Fruit fly (Drosophila melanogaster) whole organism, embryonic: ENCODE data around the gene Rab3-GAP.

ENCODE experiments used
- Ada2b ChIP-seq: fragments of 200-800 bp; sonication (Bioruptor generic); IDR thresholded peaks from 2 replicates; pipeline ENCODE4 v1.3.6; 2022; ENCODE audit warnings: missing biosample characterization, missing genetic modification characterization
- Antp ChIP-seq: fragments of 200-800 bp; sonication (Bioruptor generic); optimal IDR thresholded peaks from 3 replicates; lab custom pipeline; 2016; ENCODE audit warnings: missing biosample characterization, missing genetic modification characterization
- Atf6 ChIP-seq: fragments of 200-800 bp; sonication (Bioruptor generic); IDR thresholded peaks from 2 replicates; pipeline ENCODE4 v1.3.6; 2022; ENCODE audit warnings: missing biosample characterization, missing genetic modification characterization
- Bteb2 ChIP-seq: fragments of 200-800 bp; sonication (Bioruptor generic); optimal IDR thresholded peaks from 2 replicates; lab custom pipeline; 2016; ENCODE audit warnings: missing biosample characterization, missing genetic modification characterization
- C15 ChIP-seq: fragments of 200-800 bp; sonication (Bioruptor generic); IDR thresholded peaks from 3 replicates; pipeline ENCODE4 v1.3.6; 2022; ENCODE audit warnings: missing biosample characterization, missing genetic modification characterization
- CG10267 ChIP-seq: fragments of 200-800 bp; sonication (Bioruptor generic); optimal IDR thresholded peaks from 2 replicates; lab custom pipeline; 2018; ENCODE audit warnings: missing biosample characterization, mild to moderate bottlenecking, missing genetic modification characterization, moderate library complexity
- CG12155 ChIP-seq: fragments of 200-800 bp; sonication (Bioruptor generic); optimal IDR thresholded peaks from 3 replicates; lab custom pipeline; 2016; ENCODE audit warnings: missing biosample characterization, missing genetic modification characterization
- CG12391 ChIP-seq: fragments of 200-800 bp; sonication (Bioruptor generic); optimal IDR thresholded peaks from 3 replicates; lab custom pipeline; 2018; ENCODE audit warnings: missing biosample characterization, mild to moderate bottlenecking, missing genetic modification characterization, moderate library complexity
- CG14710 ChIP-seq: fragments of 200-800 bp; sonication (Bioruptor generic); optimal IDR thresholded peaks from 3 replicates; lab custom pipeline; 2019; ENCODE audit warnings: missing biosample characterization, mild to moderate bottlenecking, missing genetic modification characterization, moderate library complexity
- CG16815 ChIP-seq: fragments of 200-800 bp; sonication (Bioruptor generic); optimal IDR thresholded peaks from 3 replicates; lab custom pipeline; 2017; ENCODE audit warnings: missing biosample characterization, mild to moderate bottlenecking, missing genetic modification characterization
- CG32767 ChIP-seq: fragments of 200-800 bp; sonication (Bioruptor generic); IDR thresholded peaks from 2 replicates; pipeline ENCODE4 v1.3.6; 2022; ENCODE audit warnings: missing biosample characterization, missing genetic modification characterization
- CG3726 ChIP-seq: fragments of 200-800 bp; sonication (Bioruptor generic); IDR thresholded peaks from 3 replicates; pipeline ENCODE4, ENCODE4 v1.3.6; 2022; ENCODE audit warnings: missing biosample characterization, missing genetic modification characterization
- CG6854 ChIP-seq: fragments of 200-800 bp; sonication (Bioruptor generic); optimal IDR thresholded peaks from 3 replicates; lab custom pipeline; 2017; ENCODE audit warnings: missing biosample characterization, mild to moderate bottlenecking, missing genetic modification characterization
- CG7963 ChIP-seq: fragments of 200-800 bp; sonication (Bioruptor generic); IDR thresholded peaks from 3 replicates; pipeline ENCODE4 v1.3.6; 2022; ENCODE audit warnings: missing biosample characterization, missing genetic modification characterization; ENCODE audit not compliant: partially characterized antibody
- CG7987 ChIP-seq: fragments of 200-800 bp; sonication (Bioruptor generic); optimal IDR thresholded peaks from 2 replicates; lab custom pipeline; 2018; ENCODE audit warnings: missing biosample characterization, mild to moderate bottlenecking, missing genetic modification characterization, moderate library complexity
- Chrac-16 ChIP-seq: fragments of 200-800 bp; sonication (Bioruptor generic); optimal IDR thresholded peaks from 3 replicates; lab custom pipeline; 2016; ENCODE audit warnings: missing biosample characterization, missing genetic modification characterization
- Dp ChIP-seq: fragments of 200-800 bp; sonication (Bioruptor generic); optimal IDR thresholded peaks from 2 replicates; lab custom pipeline; 2018; ENCODE audit warnings: missing biosample characterization, mild to moderate bottlenecking, missing genetic modification characterization, moderate library complexity
- Fer1 ChIP-seq: fragments of 200-800 bp; sonication (Bioruptor generic); optimal IDR thresholded peaks from 2 replicates; lab custom pipeline; 2017; ENCODE audit warnings: missing biosample characterization, mild to moderate bottlenecking, missing genetic modification characterization
- Hand ChIP-seq: fragments of 200-800 bp; sonication (Bioruptor generic); optimal IDR thresholded peaks from 2 replicates; lab custom pipeline; 2017; ENCODE audit warnings: mild to moderate bottlenecking, missing biosample characterization, missing genetic modification reagents, missing genetic modification characterization
- HmgZ ChIP-seq: fragments of 200-800 bp; sonication (Bioruptor generic); optimal IDR thresholded peaks from 2 replicates; lab custom pipeline; 2018; ENCODE audit warnings: missing biosample characterization, mild to moderate bottlenecking, missing genetic modification characterization
- Hsf ChIP-seq: fragments of 200-800 bp; sonication (Bioruptor generic); optimal IDR thresholded peaks from 3 replicates; lab custom pipeline; 2016; ENCODE audit warnings: missing biosample characterization, missing genetic modification characterization
- Jarid2 ChIP-seq: fragments of 200-800 bp; sonication (Bioruptor generic); optimal IDR thresholded peaks from 3 replicates; lab custom pipeline; 2017; ENCODE audit warnings: mild to moderate bottlenecking, missing biosample characterization, missing genetic modification reagents, missing genetic modification characterization
- MBD-R2 ChIP-seq: fragments of 200-800 bp; sonication (Bioruptor generic); IDR thresholded peaks from 2 replicates; pipeline ENCODE4 v1.3.6; 2022; ENCODE audit warnings: missing biosample characterization, missing genetic modification characterization
- Mad ChIP-seq: fragments of 200-800 bp; sonication (Bioruptor generic); optimal IDR thresholded peaks from 2 replicates; lab custom pipeline; 2016; ENCODE audit warnings: missing biosample characterization, missing genetic modification characterization
- Opbp ChIP-seq: fragments of 200-800 bp; sonication (Bioruptor generic); IDR thresholded peaks from 3 replicates; pipeline ENCODE4 v1.3.6; 2022; ENCODE audit warnings: missing biosample characterization, missing genetic modification characterization; ENCODE audit not compliant: partially characterized antibody
- Pdp1 ChIP-seq, 2 experiments: fragments of 200-800 bp; sonication (Bioruptor generic); optimal IDR thresholded peaks; 3 replicates each; lab custom pipeline; 2016; ENCODE audit warnings: missing biosample characterization in 2 of 2, missing genetic modification characterization in 2 of 2, mild to moderate bottlenecking in 1 of 2, moderate library complexity in 1 of 2
- Rfx ChIP-seq: fragments of 200-800 bp; sonication (Bioruptor generic); IDR thresholded peaks from 2 replicates; pipeline ENCODE4 v1.3.6; 2022; ENCODE audit warnings: missing biosample characterization, missing genetic modification characterization
- Spps ChIP-seq: fragments of 200-800 bp; sonication (Bioruptor generic); optimal IDR thresholded peaks from 2 replicates; lab custom pipeline; 2018; ENCODE audit warnings: missing biosample characterization, mild to moderate bottlenecking, missing genetic modification characterization
- Sry-β ChIP-seq: fragments of 200-800 bp; sonication (Bioruptor generic); optimal IDR thresholded peaks from 2 replicates; lab custom pipeline; 2018; ENCODE audit warnings: missing biosample characterization, mild to moderate bottlenecking, missing genetic modification characterization, moderate library complexity
- Stat92E ChIP-seq, 3 experiments: fragments of >200 bp in 2 of 3; fragments of 200-800 bp in 1 of 3; sonication (Bioruptor generic) in 1 of 3; optimal IDR thresholded peaks; 2 replicates each; lab custom pipeline; 2017 to 2019; ENCODE audit warnings: missing biosample characterization in 3 of 3, missing genetic modification characterization in 3 of 3, mild to moderate bottlenecking in 1 of 3, moderate library complexity in 1 of 3
- ara ChIP-seq: fragments of 200-800 bp; sonication (Bioruptor generic); IDR thresholded peaks from 2 replicates; pipeline ENCODE4 v1.3.6; 2022; ENCODE audit warnings: missing biosample characterization, missing genetic modification characterization
- az2 ChIP-seq: fragments of 200-800 bp; sonication (Bioruptor generic); optimal IDR thresholded peaks from 3 replicates; lab custom pipeline; 2016; ENCODE audit warnings: missing biosample characterization, missing genetic modification characterization
- chinmo ChIP-seq: fragments of 200-800 bp; sonication (Bioruptor generic); IDR thresholded peaks from 4 replicates; pipeline ENCODE4 v1.3.6; 2022; ENCODE audit warnings: missing biosample characterization, missing genetic modification characterization; ENCODE audit not compliant: partially characterized antibody
- crp ChIP-seq, 2 experiments: fragments of 200-800 bp; sonication (Bioruptor generic); optimal IDR thresholded peaks; 2 replicates in 1 of 2; 3 replicates in 1 of 2; lab custom pipeline; 2017; ENCODE audit warnings: missing biosample characterization in 2 of 2, missing genetic modification characterization in 2 of 2, mild to moderate bottlenecking in 1 of 2, moderate library complexity in 1 of 2
- dm ChIP-seq: fragments of 200-800 bp; sonication (Bioruptor generic); optimal IDR thresholded peaks from 3 replicates; lab custom pipeline; 2016; ENCODE audit warnings: missing biosample characterization, missing genetic modification characterization
- fru ChIP-seq: fragments of >200 bp; optimal IDR thresholded peaks from 2 replicates; lab custom pipeline; 2017
- ftz-f1 ChIP-seq: fragments of 200-800 bp; sonication (Bioruptor generic); optimal IDR thresholded peaks from 2 replicates; lab custom pipeline; 2016; ENCODE audit warnings: missing biosample characterization, missing genetic modification characterization
- gcm ChIP-seq: fragments of 200-800 bp; sonication (Bioruptor generic); optimal IDR thresholded peaks from 2 replicates; lab custom pipeline; 2019; ENCODE audit warnings: missing biosample characterization, mild to moderate bottlenecking, missing genetic modification characterization, moderate library complexity
- grau ChIP-seq: fragments of 200-800 bp; optimal IDR thresholded peaks from 3 replicates; lab custom pipeline; 2019; ENCODE audit warnings: missing biosample characterization, mild to moderate bottlenecking, missing genetic modification characterization, moderate library complexity
- hb ChIP-seq: fragments of 200-800 bp; sonication (Bioruptor generic); IDR thresholded peaks from 3 replicates; pipeline ENCODE4 v1.3.6; 2022; ENCODE audit warnings: missing biosample characterization, missing genetic modification characterization; ENCODE audit not compliant: partially characterized antibody
- kah ChIP-seq: fragments of 200-800 bp; sonication (Bioruptor generic); optimal IDR thresholded peaks from 2 replicates; lab custom pipeline; 2018; ENCODE audit warnings: missing biosample characterization, mild to moderate bottlenecking, missing genetic modification characterization
- oc ChIP-seq: fragments of 200-800 bp; sonication (Bioruptor generic); optimal IDR thresholded peaks from 2 replicates; lab custom pipeline; 2018; ENCODE audit warnings: missing biosample characterization, mild to moderate bottlenecking, missing genetic modification characterization, moderate library complexity
- pan ChIP-seq, 4 experiments: fragments of >200 bp in 3 of 4; fragments of 200-800 bp in 1 of 4; sonication (Bioruptor generic) in 1 of 4; optimal IDR thresholded peaks in 3 of 4; IDR thresholded peaks in 1 of 4; 2 replicates each; pipeline versions ENCODE4 v1.3.6 to Lab custom; 2017 to 2022; ENCODE audit warnings: missing biosample characterization in 2 of 4, missing genetic modification characterization in 2 of 4, mixed read lengths in 1 of 4
- pzg ChIP-seq: fragments of 200-800 bp; sonication (Bioruptor generic); optimal IDR thresholded peaks from 3 replicates; lab custom pipeline; 2018; ENCODE audit warnings: missing biosample characterization, mild to moderate bottlenecking, missing genetic modification characterization, moderate library complexity
- schlank ChIP-seq: fragments of 200-800 bp; sonication (Bioruptor generic); optimal IDR thresholded peaks from 2 replicates; lab custom pipeline; 2018; ENCODE audit warnings: missing biosample characterization, mild to moderate bottlenecking, missing genetic modification characterization
- scrt ChIP-seq: fragments of 200-800 bp; sonication (Bioruptor generic); optimal IDR thresholded peaks from 2 replicates; lab custom pipeline; 2018; ENCODE audit warnings: missing biosample characterization, mild to moderate bottlenecking, missing genetic modification characterization, moderate library complexity
- slou ChIP-seq: fragments of 200-800 bp; sonication (Bioruptor generic); optimal IDR thresholded peaks from 3 replicates; lab custom pipeline; 2016; ENCODE audit warnings: missing biosample characterization, missing genetic modification characterization
- sob ChIP-seq: fragments of 200-800 bp; sonication (Bioruptor generic); IDR thresholded peaks from 2 replicates; pipeline ENCODE4 v1.3.6; 2022; ENCODE audit warnings: missing biosample characterization, missing genetic modification characterization

Gene Rab3-GAP

DNA sequence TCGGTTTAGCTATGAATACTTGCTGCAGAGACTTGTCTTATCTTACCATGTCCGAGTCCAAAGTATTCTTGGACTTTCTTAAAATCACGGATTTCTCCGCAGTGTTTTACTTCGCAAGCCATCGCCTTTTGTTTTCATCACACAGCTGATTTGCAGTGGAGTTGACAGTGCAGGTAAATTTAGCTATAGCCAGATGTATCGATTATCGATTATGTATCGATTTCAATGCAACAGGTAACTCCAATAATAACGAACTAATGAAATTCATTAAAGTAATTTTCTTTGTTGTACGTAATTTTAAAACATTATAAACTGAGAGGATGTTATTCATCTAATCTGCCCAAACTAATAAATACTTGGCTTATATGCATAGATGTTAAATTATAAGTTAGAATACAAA lies at the start of gene Rab3-GAP:
TSS of gene Rab3-GAP (minus strand) at position 150 of the 400 bp plus-strand sequence.
- TF ChIP-seq CG16815 = no peak
- TF ChIP-seq CG14710 (tag; lab: Kevin White, UChicago) = peak; percentile 51
- 0 out of 2 replicates have a peak, but pooled peaks have one; percentile 15 for TF ChIP-seq CG32767 (GFP tag; lab: Robert Waterston, UW)
- no peak for TF ChIP-seq Hand (GFP tag; lab: Kevin White, UChicago)
- TF ChIP-seq schlank (tag; lab: Kevin White, UChicago) = no peak
- TF ChIP-seq dm (GFP tag; lab: Kevin White, UChicago) = no peak
- peak; percentile 82 for TF ChIP-seq MBD-R2 (GFP tag; lab: Robert Waterston, UW)
- TF ChIP-seq CG12155 (GFP tag; lab: Kevin White, UChicago) = peak; percentile 22
- TF ChIP-seq crp (GFP tag; optimal IDR thresholded peaks at IDR 0.05; lab: Kevin White, UChicago) = peak; percentile 48 to 93
- 0 out of 3 replicates have a peak, but pooled peaks have one; percentile 5 for TF ChIP-seq hb (GFP tag; lab: Robert Waterston, UW)
- peak; percentile 52 for TF ChIP-seq pzg (GFP tag; lab: Kevin White, UChicago)
- peak; percentile 63 for TF ChIP-seq kah (GFP tag; lab: Kevin White, UChicago)
- peak; percentile 33 for TF ChIP-seq az2
- TF ChIP-seq Fer1 (GFP tag; lab: Kevin White, UChicago) = peak; percentile 60
- TF ChIP-seq Mad = no peak
- TF ChIP-seq Spps (tag; lab: Kevin White, UChicago) = no peak
- TF ChIP-seq Sry-β = peak; percentile 97
- no peak for TF ChIP-seq slou (GFP tag; lab: Kevin White, UChicago)
- no peak for TF ChIP-seq C15
- TF ChIP-seq Opbp (GFP tag; lab: Robert Waterston, UW) = no peak
- TF ChIP-seq CG10267 (tag; lab: Kevin White, UChicago) = peak; percentile 60
- peak; percentile 22 for TF ChIP-seq gcm (GFP tag; lab: Kevin White, UChicago)
- TF ChIP-seq CG7963 (GFP tag; lab: Robert Waterston, UW) = peak; percentile 42; the same call in 1 of the 3 replicates
- TF ChIP-seq Dp (GFP tag; lab: Kevin White, UChicago) = peak; percentile 10
- TF ChIP-seq grau (tag; lab: Kevin White, UChicago) = peak; percentile 98
- TF ChIP-seq CG6854 (GFP tag; lab: Kevin White, UChicago) = no peak
- no peak for TF ChIP-seq oc (tag; lab: Kevin White, UChicago)
- peak; percentile 28 for TF ChIP-seq Hsf (GFP tag; lab: Kevin White, UChicago)
- TF ChIP-seq fru = no peak
- peak; percentile 29; the same call in 1 of the 2 replicates for TF ChIP-seq sob (GFP tag; lab: Robert Waterston, UW)
- no peak for TF ChIP-seq Jarid2 (GFP tag; lab: Kevin White, UChicago)
- TF ChIP-seq Atf6 (GFP tag; lab: Robert Waterston, UW) = 0 out of 2 replicates have a peak, but pooled peaks have one; percentile 15
- TF ChIP-seq scrt (GFP tag; lab: Kevin White, UChicago) = peak; percentile 95
- TF ChIP-seq chinmo = no peak
- peak; percentile 29 for TF ChIP-seq Chrac-16 (GFP tag; lab: Kevin White, UChicago)
- 0 out of 2 replicates have a peak, but pooled peaks have one; percentile 4 for TF ChIP-seq Ada2b
- 0 out of 2 replicates have a peak, but pooled peaks have one; percentile 7 for TF ChIP-seq ara (GFP tag; lab: Robert Waterston, UW)
- peak; percentile 61 for TF ChIP-seq Rfx (GFP tag; lab: Robert Waterston, UW)
- peak; percentile 53 for TF ChIP-seq CG12391 (tag; lab: Kevin White, UChicago)
- no peak for TF ChIP-seq CG3726
- no peak for TF ChIP-seq HmgZ
- TF ChIP-seq Antp = peak; percentile 4
- peak; percentile 27 for TF ChIP-seq Bteb2 (GFP tag; lab: Kevin White, UChicago)
- TF ChIP-seq Pdp1 (GFP tag; optimal IDR thresholded peaks at IDR 0.05; lab: Kevin White, UChicago) = peak in 1 of 2 experiments; percentile 37
- TF ChIP-seq CG7987 (GFP tag; lab: Kevin White, UChicago) = peak; percentile 18
- TF ChIP-seq pan (optimal IDR thresholded peaks at IDR 0.05; lab: Kevin White, UChicago) = no peak
- TF ChIP-seq pan (GFP tag; optimal IDR thresholded peaks at IDR 0.05 in 1 of 2, IDR thresholded peaks at IDR 0.05 in 1 of 2) = peak in 1 of 2 experiments; percentile 40
- peak in 1 of 3 experiments; percentile 19 for TF ChIP-seq Stat92E (GFP tag; optimal IDR thresholded peaks at IDR 0.05; lab: Kevin White, UChicago)
- no peak for TF ChIP-seq ftz-f1 (GFP tag; lab: Kevin White, UChicago)
